Worm (Caenorhabditis elegans) whole organism, late embryonic: ENCODE results near the gene F54D8.6.
"Not testable (repeated sequence)": the region's sequence is repeated elsewhere in the genome, so short reads cannot be mapped to it uniquely, and the experiment has no call there.

Experiments
- C08G9.2 ChIP-seq: sonication (generic microtip); optimal IDR thresholded peaks from 2 replicates; lab custom pipeline; 2016; ENCODE audit warnings: mild to moderate bottlenecking, missing genetic modification characterization, moderate library complexity, missing compliant biosample characterization
- C38D4.7 ChIP-seq: fragments of 200-800 bp; sonication (Bioruptor generic); optimal IDR thresholded peaks from 2 replicates; lab custom pipeline; 2018; ENCODE audit warnings: mild to moderate bottlenecking, missing genetic modification characterization, moderate library complexity, missing compliant biosample characterization
- F13H6.1 ChIP-seq: sonication (generic microtip); optimal IDR thresholded peaks from 2 replicates; lab custom pipeline; 2016; ENCODE audit warnings: missing genetic modification characterization, missing compliant biosample characterization
- T23F11.4 ChIP-seq: fragments of 200-800 bp; sonication (Bioruptor generic); optimal IDR thresholded peaks from 2 replicates; lab custom pipeline; 2018; ENCODE audit warnings: mild to moderate bottlenecking, missing genetic modification characterization, missing compliant biosample characterization
- ceh-18 ChIP-seq: sonication (generic microtip); optimal IDR thresholded peaks from 2 replicates; lab custom pipeline; 2016; ENCODE audit warnings: missing genetic modification characterization, missing compliant biosample characterization
- ceh-19 ChIP-seq: fragments of 200-800 bp; sonication (Bioruptor generic); optimal IDR thresholded peaks from 2 replicates; lab custom pipeline; 2018; ENCODE audit warnings: mild to moderate bottlenecking, missing genetic modification characterization, missing compliant biosample characterization
- ceh-2 ChIP-seq: sonication (generic microtip); optimal IDR thresholded peaks from 2 replicates; lab custom pipeline; 2016; ENCODE audit warnings: missing genotype, missing genetic modification characterization, missing compliant biosample characterization
- ceh-31 ChIP-seq: sonication (generic microtip); optimal IDR thresholded peaks from 2 replicates; lab custom pipeline; 2016; ENCODE audit warnings: missing genetic modification characterization, missing compliant biosample characterization
- ceh-45 ChIP-seq: fragments of 200-800 bp; sonication (Bioruptor generic); IDR thresholded peaks from 2 replicates; pipeline ENCODE4 v1.3.6; 2022; ENCODE audit warnings: missing genetic modification reagents, missing genetic modification characterization, missing compliant biosample characterization
- ceh-48 ChIP-seq: sonication (generic microtip); optimal IDR thresholded peaks from 2 replicates; lab custom pipeline; 2016; ENCODE audit warnings: missing genetic modification characterization, inconsistent platforms, missing compliant biosample characterization
- elt-2 ChIP-seq: sonication (generic microtip); optimal IDR thresholded peaks from 2 replicates; lab custom pipeline; 2016; ENCODE audit warnings: missing genetic modification reagents, missing genetic modification characterization, missing compliant biosample characterization
- ets-4 ChIP-seq: sonication (generic microtip); optimal IDR thresholded peaks from 2 replicates; lab custom pipeline; 2016; ENCODE audit warnings: missing genetic modification characterization, missing compliant biosample characterization
- fax-1 ChIP-seq: sonication (generic microtip); optimal IDR thresholded peaks from 2 replicates; lab custom pipeline; 2016; ENCODE audit warnings: missing genotype, missing genetic modification characterization, missing compliant biosample characterization
- gmeb-2 ChIP-seq: sonication (generic microtip); optimal IDR thresholded peaks from 2 replicates; lab custom pipeline; 2016; ENCODE audit warnings: missing genetic modification characterization, inconsistent platforms, missing compliant biosample characterization
- hlh-30 ChIP-seq: sonication (generic microtip); optimal IDR thresholded peaks from 2 replicates; lab custom pipeline; 2017; ENCODE audit warnings: antibody characterized with exemption, missing genetic modification characterization, missing compliant biosample characterization; ENCODE audit not compliant: insufficient read depth
- hlh-8 ChIP-seq: sonication (generic microtip); optimal IDR thresholded peaks from 2 replicates; lab custom pipeline; 2016; ENCODE audit warnings: missing genotype, missing genetic modification characterization, missing compliant biosample characterization
- lim-6 ChIP-seq: sonication (generic microtip); optimal IDR thresholded peaks from 2 replicates; lab custom pipeline; 2016; ENCODE audit warnings: missing genetic modification characterization, missing compliant biosample characterization
- nfya-1 ChIP-seq: sonication (generic microtip); optimal IDR thresholded peaks from 2 replicates; lab custom pipeline; 2017; ENCODE audit warnings: missing genetic modification characterization, mild to moderate bottlenecking, missing compliant biosample characterization, antibody characterized with exemption, moderate library complexity
- npax-4 ChIP-seq: sonication (generic microtip); optimal IDR thresholded peaks from 2 replicates; lab custom pipeline; 2016; ENCODE audit warnings: missing genetic modification characterization, missing compliant biosample characterization
- odd-2 ChIP-seq: sonication (generic microtip); optimal IDR thresholded peaks from 2 replicates; lab custom pipeline; 2017; ENCODE audit warnings: antibody characterized with exemption, mild to moderate bottlenecking, missing genetic modification characterization, missing compliant biosample characterization
- pat-9 ChIP-seq: fragments of 200-800 bp; sonication (Bioruptor generic); optimal IDR thresholded peaks from 2 replicates; lab custom pipeline; 2018; ENCODE audit warnings: mild to moderate bottlenecking, missing genetic modification characterization, moderate library complexity, missing compliant biosample characterization
- pax-1 ChIP-seq: fragments of 150-350 bp; optimal IDR thresholded peaks from 2 replicates; lab custom pipeline; 2014; ENCODE audit warnings: missing biosample characterization, missing genetic modification characterization
- pha-2 ChIP-seq: sonication (generic microtip); optimal IDR thresholded peaks from 2 replicates; lab custom pipeline; 2017; ENCODE audit warnings: mild to moderate bottlenecking, missing genetic modification characterization, missing compliant biosample characterization
- pha-4 ChIP-seq: fragments of 150-350 bp; optimal IDR thresholded peaks from 2 replicates; lab custom pipeline; 2018; ENCODE audit warnings: missing biosample characterization, missing genetic modification reagents, missing genetic modification characterization
- pqm-1 ChIP-seq: sonication (generic microtip); optimal IDR thresholded peaks from 2 replicates; lab custom pipeline; 2016; ENCODE audit warnings: missing genetic modification characterization, missing compliant biosample characterization
- rnt-1 ChIP-seq: sonication (generic microtip); optimal IDR thresholded peaks from 2 replicates; lab custom pipeline; 2016; ENCODE audit warnings: missing genetic modification characterization, missing compliant biosample characterization
- sdc-2 ChIP-seq: sonication (generic microtip); optimal IDR thresholded peaks from 2 replicates; lab custom pipeline; 2016; ENCODE audit warnings: missing genotype, missing genetic modification characterization, missing compliant biosample characterization
- sox-2 ChIP-seq: fragments of 200-800 bp; sonication (Bioruptor generic); IDR thresholded peaks from 2 replicates; pipeline ENCODE4 v1.3.6; 2022; ENCODE audit warnings: missing genetic modification reagents, missing genetic modification characterization, missing compliant biosample characterization
- sox-4 ChIP-seq: sonication (generic microtip); optimal IDR thresholded peaks from 2 replicates; lab custom pipeline; 2017; ENCODE audit warnings: mild to moderate bottlenecking, missing genetic modification characterization, inconsistent platforms, missing compliant biosample characterization
- tbx-2 ChIP-seq: sonication (generic microtip); optimal IDR thresholded peaks from 2 replicates; lab custom pipeline; 2016; ENCODE audit warnings: missing genetic modification characterization, missing compliant biosample characterization
- unc-42 ChIP-seq: sonication (generic microtip); optimal IDR thresholded peaks from 2 replicates; lab custom pipeline; 2016; ENCODE audit warnings: missing genotype, missing genetic modification characterization, missing compliant biosample characterization
- zip-5 ChIP-seq: sonication (generic microtip); optimal IDR thresholded peaks from 2 replicates; lab custom pipeline; 2016; ENCODE audit warnings: missing genetic modification characterization, missing compliant biosample characterization

Gene F54D8.6

ce11 chrIII:5102616-5103015 is at the start of gene F54D8.6:
Gene F54D8.6 (plus strand): TSS chrIII:5102985.
- peak; percentile 71 for TF ChIP-seq ceh-48 (tag; lab: Kevin White, UChicago)
- TF ChIP-seq hlh-8 (tag; lab: Kevin White, UChicago): peak; percentile 6
- peak; percentile 4 for TF ChIP-seq fax-1 (tag; lab: Kevin White, UChicago)
- peak; percentile 12 for TF ChIP-seq unc-42 (tag; lab: Kevin White, UChicago)
- peak; percentile 1 for TF ChIP-seq nfya-1 (tag; lab: Kevin White, UChicago)
- no peak for TF ChIP-seq ceh-45 (GFP tag; lab: Robert Waterston, UW)
- no peak for TF ChIP-seq gmeb-2
- TF ChIP-seq ets-4 (tag; lab: Kevin White, UChicago): peak; percentile 77
- TF ChIP-seq tbx-2 (tag; lab: Kevin White, UChicago): peak; percentile 37
- peak; percentile 76 for TF ChIP-seq ceh-31 (tag; lab: Kevin White, UChicago)
- peak; percentile 45 for TF ChIP-seq ceh-2 (tag; lab: Kevin White, UChicago)
- no peak for TF ChIP-seq pax-1 (tag; lab: Kevin White, UChicago)
- peak; percentile 31 for TF ChIP-seq elt-2 (tag; lab: Kevin White, UChicago)
- no peak for TF ChIP-seq sdc-2 (tag; lab: Kevin White, UChicago)
- TF ChIP-seq C38D4.7 (GFP tag; lab: Kevin White, UChicago): no peak
- TF ChIP-seq ceh-19 (GFP tag; lab: Kevin White, UChicago): peak; percentile 15
- peak; percentile 19 for TF ChIP-seq zip-5 (tag; lab: Kevin White, UChicago)
- peak; percentile 2 for TF ChIP-seq pha-2

ce11 chrIII:5053541-5053940 is 49.2 kb upstream of the F54D8.6 start, which contains the start of gene C45G9.8:
Gene C45G9.8 (minus strand): TSS chrIII:5053641.
- TF ChIP-seq ceh-19 (GFP tag; lab: Kevin White, UChicago): no peak
- TF ChIP-seq pax-1 (tag; lab: Kevin White, UChicago): no peak

ce11 chrIII:5055709-5056108 is 47.1 kb upstream of the F54D8.6 start, which contains the start of gene C45G9.9:
Gene C45G9.9 (minus strand): TSS chrIII:5055809.
- TF ChIP-seq ceh-18; npax-4; sox-4 (tag; lab: Kevin White, UChicago): not testable (repeated sequence)

ce11 chrIII:5061798-5062197 is 41.0 kb upstream of the F54D8.6 start, which contains the start of gene C45G9.10:
Gene C45G9.10 (minus strand): TSS chrIII:5061898.
- TF ChIP-seq pqm-1: no peak
- TF ChIP-seq pha-4 (tag; lab: Kevin White, UChicago): no peak
- no peak for TF ChIP-seq unc-42 (tag; lab: Kevin White, UChicago)
- TF ChIP-seq odd-2 (tag; lab: Kevin White, UChicago): no peak
- no peak for TF ChIP-seq T23F11.4 (GFP tag; lab: Kevin White, UChicago)
- TF ChIP-seq F13H6.1: no peak
- TF ChIP-seq C08G9.2 (tag; lab: Kevin White, UChicago): no peak
- TF ChIP-seq rnt-1 (tag; lab: Kevin White, UChicago): no peak
- TF ChIP-seq sox-2 (GFP tag; lab: Robert Waterston, UW): no peak
- no peak for TF ChIP-seq ets-4 (tag; lab: Kevin White, UChicago)
- TF ChIP-seq pat-9: no peak

- not testable (repeated sequence) for TF ChIP-seq nfya-1 (tag; lab: Kevin White, UChicago); hlh-30; lim-6 (tag; lab: Kevin White, UChicago)
- TF ChIP-seq, all 69 proteins: peak for 0; not testable (repeated sequence) for 69
Observed at ce11 chrIII:5062406-5062805, 40.4 kb upstream of the F54D8.6 start, which contains the start of gene C45G9.4. Gene C45G9.4 (plus strand): TSS chrIII:5062706.
